Fruit fly (Drosophila melanogaster): Measurements from ENCODE around the gene Hsp26.

The Hsp26 gene

DNA sequence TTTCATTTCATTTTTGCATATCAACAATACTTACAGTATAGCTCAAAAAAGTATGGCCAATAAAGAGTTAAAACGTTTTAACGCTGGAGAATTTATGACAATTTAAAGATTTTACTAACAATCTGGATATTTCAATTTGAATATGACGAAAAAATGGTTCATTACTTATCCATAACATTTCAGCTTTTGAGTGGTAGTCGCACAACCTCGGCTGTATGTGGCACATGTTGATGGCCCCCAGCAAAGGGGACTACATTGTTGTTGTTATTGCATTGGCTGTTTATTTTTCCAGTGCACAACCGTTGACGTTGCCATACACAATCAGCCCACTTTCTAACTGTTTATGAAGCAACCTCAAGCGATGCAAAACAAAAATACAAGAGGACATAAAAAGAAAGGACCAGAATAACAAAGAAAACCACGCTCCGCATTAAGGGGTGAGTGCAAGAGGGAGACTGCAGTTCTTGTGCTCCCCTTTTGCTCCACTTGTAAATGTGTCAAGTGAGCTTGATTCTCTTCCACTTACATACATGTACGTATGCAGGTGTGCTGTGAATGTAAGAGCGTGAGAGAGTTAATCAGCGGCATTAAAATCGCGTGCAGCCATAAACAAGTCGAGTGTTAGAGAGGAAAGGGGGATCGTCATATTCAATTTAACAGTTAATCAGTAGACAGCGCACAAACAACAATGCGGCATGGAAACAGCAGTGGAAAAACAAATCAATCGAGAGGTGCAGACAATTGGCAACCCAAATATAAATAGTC lies 43.0 kb upstream of the Hsp26 start (continued):
- TF ChIP-seq nerfin-2 (GFP tag; IDR thresholded peaks at IDR 0.05; ENCODE audit: partially characterized antibody) = no peak
- peak; percentile 66 for TF ChIP-seq CG2678 (tag; optimal IDR thresholded peaks at IDR 0.05)
- TF ChIP-seq HLHmδ (GFP tag; optimal IDR thresholded peaks at IDR 0.05) = no peak
- no peak for TF ChIP-seq CG12769 (tag; optimal IDR thresholded peaks at IDR 0.05)
- peak; percentile 5 for TF ChIP-seq CG10979 (tag; optimal IDR thresholded peaks at IDR 0.05)
- TF ChIP-seq CG6765 (GFP tag; optimal IDR thresholded peaks at IDR 0.05) = no peak
- no peak for TF ChIP-seq CG7928 (GFP tag; optimal IDR thresholded peaks at IDR 0.05)
- no peak for TF ChIP-seq abd-A (tag; optimal IDR thresholded peaks at IDR 0.05)
- no peak for TF ChIP-seq kah (GFP tag; optimal IDR thresholded peaks at IDR 0.05)
- no peak for TF ChIP-seq CG31388 (GFP tag; optimal IDR thresholded peaks at IDR 0.05)
- TF ChIP-seq CG12155 (GFP tag; optimal IDR thresholded peaks at IDR 0.05) = no peak
- TF ChIP-seq hbn (GFP tag; IDR thresholded peaks at IDR 0.05; ENCODE audit: partially characterized antibody) = no peak
- peak; percentile 65 for TF ChIP-seq Ptx1 (GFP tag; IDR thresholded peaks at IDR 0.05)
- TF ChIP-seq Adf1 (GFP tag; IDR thresholded peaks at IDR 0.05) = no peak
- peak; percentile 18 for TF ChIP-seq bab2 (GFP tag; optimal IDR thresholded peaks at IDR 0.05)
- TF ChIP-seq CG7357 (GFP tag; IDR thresholded peaks at IDR 0.05) = no peak
- peak; percentile 55 for TF ChIP-seq Ada2b (GFP tag; IDR thresholded peaks at IDR 0.05)
- TF ChIP-seq Mes4 (GFP tag; optimal IDR thresholded peaks at IDR 0.05) = no peak
- TF ChIP-seq fd102C (GFP tag; optimal IDR thresholded peaks at IDR 0.05) = no peak
- no peak for TF ChIP-seq aop (GFP tag; IDR thresholded peaks at IDR 0.05)
- TF ChIP-seq sqz (GFP tag; optimal IDR thresholded peaks at IDR 0.05) = no peak
- TF ChIP-seq Mrtf (GFP tag; IDR thresholded peaks at IDR 0.05) = peak; percentile 57; the same call in 1 of the 3 replicates
- TF ChIP-seq grau (tag; optimal IDR thresholded peaks at IDR 0.05) = peak; percentile 50
- TF ChIP-seq NfI (GFP tag; optimal IDR thresholded peaks at IDR 0.05) = peak; percentile 51
- no peak for TF ChIP-seq CG5180 (GFP tag; optimal IDR thresholded peaks at IDR 0.05)
- TF ChIP-seq CG33213 (GFP tag; optimal IDR thresholded peaks at IDR 0.05) = no peak
- TF ChIP-seq CHES-1-like (GFP tag; optimal IDR thresholded peaks at IDR 0.05) = no peak
- peak; percentile 65; the same call in 1 of the 2 replicates for TF ChIP-seq HLH3B (GFP tag; IDR thresholded peaks at IDR 0.05)
- TF ChIP-seq Hand (GFP tag; optimal IDR thresholded peaks at IDR 0.05) = no peak
- peak; percentile 56 for TF ChIP-seq CG18262 (tag; optimal IDR thresholded peaks at IDR 0.05)
- TF ChIP-seq nau (GFP tag; optimal IDR thresholded peaks at IDR 0.05) = peak; percentile 59
- TF ChIP-seq CG13287 (GFP tag; IDR thresholded peaks at IDR 0.05; ENCODE audit: partially characterized antibody) = no peak
- no peak for TF ChIP-seq CG8290 (GFP tag; optimal IDR thresholded peaks at IDR 0.05)
- TF ChIP-seq CG8290 (tag; optimal IDR thresholded peaks at IDR 0.05) = peak in 1 of 2 experiments; percentile 43
- TF ChIP-seq NC2α (GFP tag; optimal IDR thresholded peaks at IDR 0.05) = no peak
- no peak for TF ChIP-seq B-H2 (GFP tag; optimal IDR thresholded peaks at IDR 0.05)
- no peak for TF ChIP-seq HmgD (GFP tag; optimal IDR thresholded peaks at IDR 0.05)
- no peak for TF ChIP-seq CG15073 (GFP tag; optimal IDR thresholded peaks at IDR 0.05)
- TF ChIP-seq row (GFP tag; IDR thresholded peaks at IDR 0.05) = peak; percentile 75
- TF ChIP-seq ranshi (GFP tag; IDR thresholded peaks at IDR 0.05) = no peak
- TF ChIP-seq CG6254 (GFP tag; optimal IDR thresholded peaks at IDR 0.05) = no peak
- TF ChIP-seq wdn (GFP tag; IDR thresholded peaks at IDR 0.05) = no peak; the same call in 1 of the 2 replicates
- peak; percentile 47 for TF ChIP-seq D19A (tag; optimal IDR thresholded peaks at IDR 0.05)
- TF ChIP-seq Usf (GFP tag; optimal IDR thresholded peaks at IDR 0.05) = no peak
- TF ChIP-seq Fer3 (tag; optimal IDR thresholded peaks at IDR 0.05) = peak; percentile 29
- TF ChIP-seq Myb (GFP tag; optimal IDR thresholded peaks at IDR 0.05) = no peak
- TF ChIP-seq gsb (GFP tag; IDR thresholded peaks at IDR 0.05) = no peak
- peak; percentile 2 for TF ChIP-seq CG17829 (tag; optimal IDR thresholded peaks at IDR 0.05)
- TF ChIP-seq pzg (GFP tag; optimal IDR thresholded peaks at IDR 0.05) = no peak
- no peak for TF ChIP-seq yki (optimal IDR thresholded peaks at IDR 0.05)
